Worm (Caenorhabditis elegans) whole organism, L4/young adult: ENCODE data around the gene wht-6.

Experiments
- W03F9.2 ChIP-seq: fragments of 150-350 bp; optimal IDR thresholded peaks from 2 replicates; lab custom pipeline; 2014; ENCODE audit warnings: missing biosample characterization, missing genetic modification characterization
- dao-5 ChIP-seq: sonication (generic microtip); optimal IDR thresholded peaks from 2 replicates; lab custom pipeline; 2016; ENCODE audit warnings: missing genotype, missing genetic modification characterization, moderate library complexity, missing compliant biosample characterization
- him-1 ChIP-seq: sonication (generic microtip); optimal IDR thresholded peaks from 2 replicates; lab custom pipeline; 2016; ENCODE audit warnings: missing genotype, missing genetic modification reagents, missing genetic modification characterization, missing compliant biosample characterization

DNA sequence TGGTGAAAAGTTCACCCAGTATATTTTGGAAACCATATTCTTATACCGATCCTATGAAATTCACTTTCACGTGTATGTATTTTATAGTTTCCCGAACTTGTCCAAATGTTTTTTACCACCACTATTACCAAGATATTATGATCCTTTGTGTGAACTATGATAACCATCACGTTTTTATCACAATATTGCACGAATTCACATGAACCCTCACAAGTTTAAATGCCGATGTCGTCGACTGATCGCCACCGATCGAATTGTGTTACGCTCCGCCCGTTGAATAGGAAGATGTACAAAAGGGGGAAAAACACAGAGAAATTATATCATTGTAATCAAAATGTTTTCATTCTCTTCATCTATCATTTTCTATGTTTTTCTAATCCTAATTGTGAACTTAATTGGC is 36.8 kb downstream of the wht-6 start:
- TF ChIP-seq him-1 (tag; lab: Kevin White, UChicago) (no peak), W03F9.2 (no peak), dao-5 (tag; lab: Kevin White, UChicago) (no peak)
